Fruit fly (Drosophila melanogaster) whole organism, embryonic: ENCODE data around the gene CG43333.
A peak's percentile ranks its signal among the peaks of the same experiment; 100 is the strongest.

Experiments
- Antp ChIP-seq: fragments of 200-800 bp; sonication (Bioruptor generic); optimal IDR thresholded peaks from 3 replicates; lab custom pipeline; 2016; ENCODE audit warnings: missing biosample characterization, missing genetic modification characterization
- CG10267 ChIP-seq: fragments of 200-800 bp; sonication (Bioruptor generic); optimal IDR thresholded peaks from 2 replicates; lab custom pipeline; 2018; ENCODE audit warnings: missing biosample characterization, mild to moderate bottlenecking, missing genetic modification characterization, moderate library complexity
- CG10274 ChIP-seq: fragments of 200-800 bp; sonication (Bioruptor generic); optimal IDR thresholded peaks from 3 replicates; lab custom pipeline; 2017; ENCODE audit warnings: missing biosample characterization, mild to moderate bottlenecking, missing genetic modification characterization
- CG11247 ChIP-seq: fragments of 200-800 bp; sonication (Bioruptor generic); IDR thresholded peaks from 2 replicates; pipeline ENCODE4 v1.3.6; 2022; ENCODE audit warnings: missing biosample characterization, missing genetic modification characterization
- CG11504 ChIP-seq: fragments of 200-800 bp; sonication (Bioruptor generic); optimal IDR thresholded peaks from 3 replicates; lab custom pipeline; 2019; ENCODE audit warnings: missing biosample characterization, mild to moderate bottlenecking, missing genetic modification characterization, moderate library complexity
- CG1233 ChIP-seq: fragments of 200-800 bp; sonication (Bioruptor generic); optimal IDR thresholded peaks from 4 replicates; lab custom pipeline; 2018; ENCODE audit warnings: missing biosample characterization, mild to moderate bottlenecking, missing genetic modification characterization
- CG15269 ChIP-seq: fragments of 200-800 bp; sonication (Bioruptor generic); optimal IDR thresholded peaks from 2 replicates; lab custom pipeline; 2018; ENCODE audit warnings: missing biosample characterization, mild to moderate bottlenecking, missing genetic modification characterization, moderate library complexity
- CG15601 ChIP-seq: fragments of 200-800 bp; sonication (Bioruptor generic); optimal IDR thresholded peaks from 3 replicates; lab custom pipeline; 2019; ENCODE audit warnings: missing biosample characterization, mild to moderate bottlenecking, missing genetic modification characterization, moderate library complexity
- CG17328 ChIP-seq: fragments of 200-800 bp; sonication (Bioruptor generic); IDR thresholded peaks from 2 replicates; pipeline ENCODE4 v1.3.6; 2022; ENCODE audit warnings: missing biosample characterization, missing genetic modification characterization
- CG17359 ChIP-seq: fragments of 200-800 bp; sonication (Bioruptor generic); optimal IDR thresholded peaks from 3 replicates; lab custom pipeline; 2018; ENCODE audit warnings: missing biosample characterization, mild to moderate bottlenecking, missing genetic modification characterization, moderate library complexity
- CG17385 ChIP-seq: fragments of 200-800 bp; sonication (Bioruptor generic); optimal IDR thresholded peaks from 3 replicates; lab custom pipeline; 2018; ENCODE audit warnings: missing biosample characterization, mild to moderate bottlenecking, missing genetic modification characterization
- CG17912 ChIP-seq: fragments of 200-800 bp; sonication (Bioruptor generic); optimal IDR thresholded peaks from 2 replicates; lab custom pipeline; 2018; ENCODE audit warnings: missing biosample characterization, mild to moderate bottlenecking, missing genetic modification characterization
- CG2678 ChIP-seq: fragments of 200-800 bp; sonication (Bioruptor generic); optimal IDR thresholded peaks from 3 replicates; lab custom pipeline; 2019; ENCODE audit warnings: missing biosample characterization, mild to moderate bottlenecking, missing genetic modification characterization, moderate library complexity
- CG34422 ChIP-seq: fragments of 200-800 bp; sonication (Bioruptor generic); IDR thresholded peaks from 3 replicates; pipeline ENCODE4 v1.3.6; 2022; ENCODE audit warnings: missing biosample characterization, missing genetic modification characterization
- CG4424 ChIP-seq: fragments of 200-800 bp; sonication (Bioruptor generic); optimal IDR thresholded peaks from 3 replicates; lab custom pipeline; 2016; ENCODE audit warnings: missing biosample characterization, missing genetic modification characterization
- CG4820 ChIP-seq: fragments of 200-800 bp; sonication (Bioruptor generic); optimal IDR thresholded peaks from 3 replicates; lab custom pipeline; 2016; ENCODE audit warnings: missing biosample characterization, missing genetic modification characterization
- CG5245 ChIP-seq: fragments of 200-800 bp; sonication (Bioruptor generic); optimal IDR thresholded peaks from 3 replicates; lab custom pipeline; 2016; ENCODE audit warnings: missing biosample characterization, missing genetic modification characterization
- CG6683 ChIP-seq: fragments of 200-800 bp; sonication (Bioruptor generic); optimal IDR thresholded peaks from 2 replicates; lab custom pipeline; 2017; ENCODE audit warnings: missing biosample characterization, mild to moderate bottlenecking, missing genetic modification characterization, missing genetic modification reagents
- CG7357 ChIP-seq: fragments of 200-800 bp; sonication (Bioruptor generic); IDR thresholded peaks from 3 replicates; pipeline ENCODE4 v1.3.6; 2022; ENCODE audit warnings: missing biosample characterization, missing genetic modification characterization
- CG7372 ChIP-seq: fragments of 200-800 bp; sonication (Bioruptor generic); IDR thresholded peaks from 2 replicates; pipeline ENCODE4 v1.3.6; 2022; ENCODE audit warnings: missing biosample characterization, missing genetic modification characterization
- CG8765 ChIP-seq: fragments of 200-800 bp; sonication (Bioruptor generic); IDR thresholded peaks from 2 replicates; pipeline ENCODE4 v1.3.6; 2022; ENCODE audit warnings: missing biosample characterization, missing genetic modification characterization
- CG9215 ChIP-seq: fragments of 200-800 bp; sonication (Bioruptor generic); IDR thresholded peaks from 2 replicates; pipeline ENCODE4 v1.3.6; 2022; ENCODE audit warnings: missing biosample characterization, missing genetic modification characterization
- CG9797 ChIP-seq: fragments of 200-800 bp; sonication (Bioruptor generic); optimal IDR thresholded peaks from 3 replicates; lab custom pipeline; 2018; ENCODE audit warnings: missing biosample characterization, mild to moderate bottlenecking, missing genetic modification characterization
- Dek ChIP-seq: fragments of 200-800 bp; sonication (Bioruptor generic); optimal IDR thresholded peaks from 3 replicates; lab custom pipeline; 2019; ENCODE audit warnings: missing biosample characterization, mild to moderate bottlenecking, missing genetic modification characterization, moderate library complexity
- Doc2 ChIP-seq: fragments of 200-800 bp; sonication (Bioruptor generic); IDR thresholded peaks from 2 replicates; pipeline ENCODE4 v1.3.6; 2022; ENCODE audit warnings: missing biosample characterization, missing genetic modification characterization
- Doc3 ChIP-seq: fragments of 200-800 bp; sonication (Bioruptor generic); IDR thresholded peaks from 3 replicates; pipeline ENCODE4 v1.3.6; 2022; ENCODE audit warnings: missing biosample characterization, missing genetic modification characterization; ENCODE audit not compliant: partially characterized antibody
- Ets65A ChIP-seq: fragments of 200-800 bp; sonication (Bioruptor generic); peaks from one replicate; lab custom pipeline; 2016; ENCODE audit warnings: missing biosample characterization, missing genetic modification characterization
- Jarid2 ChIP-seq: fragments of 200-800 bp; sonication (Bioruptor generic); optimal IDR thresholded peaks from 3 replicates; lab custom pipeline; 2017; ENCODE audit warnings: mild to moderate bottlenecking, missing biosample characterization, missing genetic modification reagents, missing genetic modification characterization
- Lim3 ChIP-seq: fragments of 200-800 bp; sonication (Bioruptor generic); IDR thresholded peaks from 2 replicates; pipeline ENCODE4 v1.3.6; 2022; ENCODE audit warnings: missing biosample characterization, missing genetic modification characterization
- Mad ChIP-seq: fragments of 200-800 bp; sonication (Bioruptor generic); optimal IDR thresholded peaks from 2 replicates; lab custom pipeline; 2016; ENCODE audit warnings: missing biosample characterization, missing genetic modification characterization
- Meics ChIP-seq: fragments of 200-800 bp; sonication (Bioruptor generic); optimal IDR thresholded peaks from 2 replicates; lab custom pipeline; 2017; ENCODE audit warnings: missing biosample characterization, mild to moderate bottlenecking, missing genetic modification characterization
- Nf-YA ChIP-seq: fragments of 200-800 bp; sonication (Bioruptor generic); IDR thresholded peaks from 2 replicates; pipeline ENCODE4 v1.3.6; 2022; ENCODE audit warnings: missing biosample characterization, missing genetic modification characterization
- Taf1 ChIP-seq: fragments of 200-800 bp; sonication (Bioruptor generic); IDR thresholded peaks from 2 replicates; pipeline ENCODE4 v1.3.6; 2022; ENCODE audit warnings: missing biosample characterization, missing genetic modification characterization
- Xbp1 ChIP-seq: fragments of 200-800 bp; sonication (Bioruptor generic); optimal IDR thresholded peaks from 3 replicates; lab custom pipeline; 2016; ENCODE audit warnings: missing biosample characterization, mild to moderate bottlenecking, missing genetic modification characterization
- ara ChIP-seq: fragments of 200-800 bp; sonication (Bioruptor generic); IDR thresholded peaks from 2 replicates; pipeline ENCODE4 v1.3.6; 2022; ENCODE audit warnings: missing biosample characterization, missing genetic modification characterization
- bowl ChIP-seq: fragments of 200-800 bp; sonication (Bioruptor generic); IDR thresholded peaks from 2 replicates; pipeline ENCODE4 v1.3.6; 2022; ENCODE audit warnings: missing biosample characterization, missing genetic modification characterization
- dmrt99B ChIP-seq: fragments of 200-800 bp; sonication (Bioruptor generic); optimal IDR thresholded peaks from 2 replicates; lab custom pipeline; 2018; ENCODE audit warnings: missing biosample characterization, mild to moderate bottlenecking, missing genetic modification characterization, moderate library complexity
- ems ChIP-seq: fragments of 200-800 bp; sonication (Bioruptor generic); optimal IDR thresholded peaks from 3 replicates; lab custom pipeline; 2016; ENCODE audit warnings: missing biosample characterization, missing genetic modification characterization
- fd3F ChIP-seq: fragments of 200-800 bp; sonication (Bioruptor generic); optimal IDR thresholded peaks from 2 replicates; lab custom pipeline; 2018; ENCODE audit warnings: missing biosample characterization, mild to moderate bottlenecking, missing genetic modification characterization, moderate library complexity
- insv ChIP-seq, 2 experiments: fragments of 200-800 bp; sonication (Bioruptor generic); optimal IDR thresholded peaks; 3 replicates each; lab custom pipeline; 2016 to 2018; ENCODE audit warnings: missing biosample characterization in 2 of 2, missing genetic modification characterization in 2 of 2
- kni ChIP-seq: fragments of 200-800 bp; sonication (Bioruptor generic); optimal IDR thresholded peaks from 3 replicates; lab custom pipeline; 2017; ENCODE audit warnings: mild to moderate bottlenecking, missing biosample characterization, missing genetic modification reagents, missing genetic modification characterization
- knrl ChIP-seq: fragments of 200-800 bp; sonication (Bioruptor generic); IDR thresholded peaks from 3 replicates; pipeline ENCODE4 v1.3.6; 2022; ENCODE audit warnings: missing biosample characterization, missing genetic modification characterization; ENCODE audit not compliant: partially characterized antibody
- pb ChIP-seq: fragments of 200-800 bp; sonication (Bioruptor generic); optimal IDR thresholded peaks from 3 replicates; lab custom pipeline; 2016; ENCODE audit warnings: missing biosample characterization, missing genetic modification characterization
- pnt ChIP-seq: fragments of 200-800 bp; sonication (Bioruptor generic); optimal IDR thresholded peaks from 3 replicates; lab custom pipeline; 2016; ENCODE audit warnings: missing biosample characterization, missing genetic modification characterization
- shn ChIP-seq: fragments of 200-800 bp; sonication (Bioruptor generic); optimal IDR thresholded peaks from 3 replicates; lab custom pipeline; 2016; ENCODE audit warnings: missing biosample characterization, missing genetic modification characterization
- tap ChIP-seq: fragments of 200-800 bp; optimal IDR thresholded peaks from 3 replicates; lab custom pipeline; 2019; ENCODE audit warnings: missing biosample characterization, mild to moderate bottlenecking, missing genetic modification characterization, moderate library complexity
- tgo ChIP-seq: fragments of 200-800 bp; sonication (Bioruptor generic); IDR thresholded peaks from 3 replicates; pipeline ENCODE4 v1.3.6; 2022; ENCODE audit warnings: missing biosample characterization, missing genetic modification characterization
- unc-4 ChIP-seq: fragments of 200-800 bp; sonication (Bioruptor generic); IDR thresholded peaks from 2 replicates; pipeline ENCODE4 v1.3.6; 2022; ENCODE audit warnings: missing biosample characterization, missing genetic modification characterization; ENCODE audit not compliant: partially characterized antibody
- wek ChIP-seq: fragments of 200-800 bp; sonication (Bioruptor generic); optimal IDR thresholded peaks from 3 replicates; lab custom pipeline; 2018; ENCODE audit warnings: missing biosample characterization, mild to moderate bottlenecking, missing genetic modification characterization, moderate library complexity

CG43333 gene

DNA sequence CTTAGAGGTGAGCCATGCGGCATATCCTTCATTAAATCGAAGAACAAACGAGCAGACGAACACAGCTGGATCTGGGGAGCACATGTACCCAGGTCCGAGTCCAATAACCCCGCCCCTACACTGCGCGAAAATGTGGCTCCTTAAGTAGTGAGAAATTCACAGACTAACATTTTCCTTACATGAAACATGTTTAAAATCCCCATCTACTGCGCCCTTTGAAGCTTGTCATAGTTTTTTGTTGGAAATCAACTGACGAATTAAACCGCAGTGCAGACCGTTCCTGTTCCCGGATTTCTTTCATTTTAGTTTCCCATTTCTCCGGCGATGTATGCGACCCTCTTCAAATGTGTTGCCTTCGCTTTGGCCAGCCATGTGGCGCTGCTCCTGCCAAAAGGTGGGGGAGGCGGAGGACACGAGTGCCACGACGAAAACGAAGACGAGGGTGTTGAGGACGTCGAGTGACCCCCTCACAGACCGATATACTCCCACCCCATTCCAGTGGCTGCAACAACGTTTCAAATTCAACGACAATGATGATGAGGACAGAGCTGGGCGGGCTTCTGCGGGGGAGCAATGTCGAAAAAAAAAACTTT is 57.6 kb downstream of the CG43333 start (continued):
- peak; percentile 16; the same call in 1 of the 2 replicates for TF ChIP-seq bowl (GFP tag; lab: Robert Waterston, UW)
- TF ChIP-seq unc-4 (GFP tag; lab: Robert Waterston, UW), result no peak
- peak; percentile 74 for TF ChIP-seq CG11504 (tag; lab: Kevin White, UChicago)
- peak; percentile 53 for TF ChIP-seq CG1233 (GFP tag; lab: Kevin White, UChicago)
- TF ChIP-seq pnt (GFP tag; lab: Kevin White, UChicago), result peak; percentile 52
- TF ChIP-seq ara (GFP tag; lab: Robert Waterston, UW), result peak; percentile 45; the same call in 1 of the 2 replicates
- TF ChIP-seq Doc2 (GFP tag; lab: Robert Waterston, UW), result peak; percentile 39; the same call in 1 of the 2 replicates
- peak; percentile 64 for TF ChIP-seq CG4424 (GFP tag; lab: Kevin White, UChicago)
- TF ChIP-seq Antp (GFP tag; lab: Kevin White, UChicago), result peak; percentile 58
- TF ChIP-seq Dek (tag; lab: Kevin White, UChicago), result peak; percentile 14
- TF ChIP-seq CG15601, result peak; percentile 49
- TF ChIP-seq Jarid2 (GFP tag; lab: Kevin White, UChicago), result peak; percentile 31
- TF ChIP-seq CG34422 (GFP tag; lab: Robert Waterston, UW), result peak; percentile 75
- peak; percentile 65 for TF ChIP-seq CG11247 (GFP tag; lab: Robert Waterston, UW)
- peak; percentile 40; the same call in 1 of the 2 replicates for TF ChIP-seq Lim3
- 0 out of 2 replicates have a peak, but pooled peaks have one; percentile 34 for TF ChIP-seq Nf-YA (GFP tag; lab: Robert Waterston, UW)
- peak; percentile 93 for TF ChIP-seq Ets65A (GFP tag; lab: Kevin White, UChicago)
- peak; percentile 36 for TF ChIP-seq CG4820
- no peak for TF ChIP-seq insv (GFP tag; optimal IDR thresholded peaks at IDR 0.05; lab: Kevin White, UChicago)
- no peak for TF ChIP-seq Doc3 (GFP tag; lab: Robert Waterston, UW)
- peak; percentile 84 for TF ChIP-seq CG17328 (GFP tag; lab: Robert Waterston, UW)
- TF ChIP-seq kni (GFP tag; lab: Kevin White, UChicago), result no peak
- TF ChIP-seq CG17359 (tag; lab: Kevin White, UChicago), result peak; percentile 79
- peak; percentile 39; the same call in 1 of the 2 replicates for TF ChIP-seq CG7372 (GFP tag; lab: Robert Waterston, UW)
- TF ChIP-seq wek (GFP tag; lab: Kevin White, UChicago), result no peak
- no peak for TF ChIP-seq CG17912 (GFP tag; lab: Kevin White, UChicago)
- TF ChIP-seq CG2678, result peak; percentile 84
- peak; percentile 51 for TF ChIP-seq Xbp1
- TF ChIP-seq Mad (GFP tag; lab: Kevin White, UChicago), result no peak
- TF ChIP-seq Meics (GFP tag; lab: Kevin White, UChicago), result peak; percentile 75
- peak; percentile 49; the same call in 1 of the 2 replicates for TF ChIP-seq Taf1
- TF ChIP-seq ems (GFP tag; lab: Kevin White, UChicago), result peak; percentile 51
- peak; percentile 70; the same call in 2 of the 3 replicates for TF ChIP-seq CG7357
- TF ChIP-seq CG8765 (GFP tag; lab: Robert Waterston, UW), result peak; percentile 28; the same call in 1 of the 2 replicates
- peak; percentile 65 for TF ChIP-seq tgo
- TF ChIP-seq CG9215 (GFP tag; lab: Robert Waterston, UW), result peak; percentile 40
- peak; percentile 56 for TF ChIP-seq CG17385 (GFP tag; lab: Kevin White, UChicago)
- no peak for TF ChIP-seq CG9797
- peak; percentile 54 for TF ChIP-seq CG6683 (GFP tag; lab: Kevin White, UChicago)
- TF ChIP-seq knrl, result no peak
- peak; percentile 85 for TF ChIP-seq dmrt99B
- TF ChIP-seq pb (GFP tag; lab: Kevin White, UChicago), result peak; percentile 31
- peak; percentile 67 for TF ChIP-seq tap (tag; lab: Kevin White, UChicago)
- no peak for TF ChIP-seq shn (GFP tag; lab: Kevin White, UChicago)
- TF ChIP-seq CG5245 (GFP tag; lab: Kevin White, UChicago), result peak; percentile 6
- peak; percentile 39 for TF ChIP-seq CG10274
- peak; percentile 28 for TF ChIP-seq fd3F (GFP tag; lab: Kevin White, UChicago)
- peak; percentile 68 for TF ChIP-seq CG15269 (tag; lab: Kevin White, UChicago)
- peak; percentile 49 for TF ChIP-seq CG10267 (tag; lab: Kevin White, UChicago)
